Fruit fly (Drosophila melanogaster) whole organism, embryonic: ENCODE measurements around the gene CG4041.

Experiments
- Adf1 ChIP-seq: fragments of 200-800 bp; sonication (Bioruptor generic); IDR thresholded peaks from 2 replicates; pipeline ENCODE4 v1.3.6; 2022; ENCODE audit warnings: missing biosample characterization, missing genetic modification characterization
- B-H2 ChIP-seq: fragments of 200-800 bp; sonication (Bioruptor generic); optimal IDR thresholded peaks from 2 replicates; lab custom pipeline; 2018; ENCODE audit warnings: missing biosample characterization, mild to moderate bottlenecking, missing genetic modification characterization
- CG11085 ChIP-seq: fragments of 200-800 bp; sonication (Bioruptor generic); IDR thresholded peaks from 2 replicates; pipeline ENCODE4 v1.3.6; 2022; ENCODE audit warnings: missing biosample characterization, missing genetic modification characterization
- CG12744 ChIP-seq: fragments of 200-800 bp; sonication (Bioruptor generic); optimal IDR thresholded peaks from 2 replicates; lab custom pipeline; 2016; ENCODE audit warnings: missing biosample characterization, missing genetic modification characterization
- CG13424 ChIP-seq: fragments of 200-800 bp; sonication (Bioruptor generic); optimal IDR thresholded peaks from 2 replicates; lab custom pipeline; 2019; ENCODE audit warnings: missing biosample characterization, mild to moderate bottlenecking, missing genetic modification characterization, moderate library complexity
- CG13624 ChIP-seq: fragments of 200-800 bp; sonication (Bioruptor generic); optimal IDR thresholded peaks from 2 replicates; lab custom pipeline; 2016; ENCODE audit warnings: missing biosample characterization, missing genetic modification characterization
- CG14667 ChIP-seq: fragments of 200-800 bp; sonication (Bioruptor generic); IDR thresholded peaks from 2 replicates; pipeline ENCODE4 v1.3.6; 2022; ENCODE audit warnings: missing biosample characterization, missing genetic modification characterization
- CG14965 ChIP-seq: fragments of 200-800 bp; sonication (Bioruptor generic); optimal IDR thresholded peaks from 2 replicates; lab custom pipeline; 2016; ENCODE audit warnings: missing biosample characterization, missing genetic modification characterization, borderline replicate concordance
- CG1832 ChIP-seq: fragments of 200-800 bp; sonication (Bioruptor generic); optimal IDR thresholded peaks from 2 replicates; lab custom pipeline; 2017; ENCODE audit warnings: missing biosample characterization, mild to moderate bottlenecking, missing genetic modification characterization, inconsistent platforms
- CG18476 ChIP-seq: fragments of 200-800 bp; sonication (Bioruptor generic); optimal IDR thresholded peaks from 2 replicates; lab custom pipeline; 2016; ENCODE audit warnings: missing biosample characterization, mild to moderate bottlenecking, missing genetic modification characterization
- CG30403 ChIP-seq: fragments of 200-800 bp; sonication (Bioruptor generic); optimal IDR thresholded peaks from 3 replicates; lab custom pipeline; 2016; ENCODE audit warnings: missing biosample characterization, missing genetic modification characterization
- CG31365 ChIP-seq: fragments of 200-800 bp; sonication (Bioruptor generic); optimal IDR thresholded peaks from 2 replicates; lab custom pipeline; 2018; ENCODE audit warnings: missing biosample characterization, mild to moderate bottlenecking, missing genetic modification characterization
- CG3281 ChIP-seq: fragments of 200-800 bp; sonication (Bioruptor generic); optimal IDR thresholded peaks from 3 replicates; lab custom pipeline; 2017; ENCODE audit warnings: missing biosample characterization, mild to moderate bottlenecking, missing genetic modification characterization
- CG43689 ChIP-seq: fragments of 200-800 bp; sonication (Bioruptor generic); IDR thresholded peaks from 2 replicates; pipeline ENCODE4 v1.3.6; 2022; ENCODE audit warnings: missing biosample characterization, missing genetic modification characterization
- CG6683 ChIP-seq: fragments of 200-800 bp; sonication (Bioruptor generic); optimal IDR thresholded peaks from 2 replicates; lab custom pipeline; 2017; ENCODE audit warnings: missing biosample characterization, mild to moderate bottlenecking, missing genetic modification characterization, missing genetic modification reagents
- CG9817 ChIP-seq: fragments of 200-800 bp; sonication (Bioruptor generic); optimal IDR thresholded peaks from 2 replicates; lab custom pipeline; 2018; ENCODE audit warnings: missing biosample characterization, mild to moderate bottlenecking, missing genetic modification characterization, moderate library complexity
- CkIIα-i1 ChIP-seq: fragments of 200-800 bp; sonication (Bioruptor generic); IDR thresholded peaks from 2 replicates; pipeline ENCODE4 v1.3.6; 2022; ENCODE audit warnings: missing biosample characterization, missing genetic modification characterization
- Dfd ChIP-seq, 2 experiments: fragments of >200 bp; optimal IDR thresholded peaks; 2 replicates each; lab custom pipeline; 2017; ENCODE audit warnings: missing biosample characterization in 2 of 2, missing genetic modification characterization in 2 of 2
- GATAe ChIP-seq: fragments of 200-800 bp; sonication (Bioruptor generic); conservative IDR thresholded peaks from 2 replicates; pipeline ENCODE4 v1.3.6; 2022; ENCODE audit warnings: missing biosample characterization, missing genetic modification characterization
- HLH3B ChIP-seq: fragments of 200-800 bp; sonication (Bioruptor generic); IDR thresholded peaks from 2 replicates; pipeline ENCODE4 v1.3.6; 2022; ENCODE audit warnings: missing biosample characterization, missing genetic modification characterization
- Hey ChIP-seq: fragments of 200-800 bp; sonication (Bioruptor generic); optimal IDR thresholded peaks from 3 replicates; lab custom pipeline; 2018; ENCODE audit warnings: missing biosample characterization, mild to moderate bottlenecking, missing genetic modification characterization
- HmgD ChIP-seq: fragments of 200-800 bp; sonication (Bioruptor generic); optimal IDR thresholded peaks from 3 replicates; lab custom pipeline; 2016; ENCODE audit warnings: missing biosample characterization, missing genetic modification characterization
- Hr39 ChIP-seq: fragments of >200 bp; optimal IDR thresholded peaks from 2 replicates; lab custom pipeline; 2017
- Lim3 ChIP-seq: fragments of 200-800 bp; sonication (Bioruptor generic); IDR thresholded peaks from 2 replicates; pipeline ENCODE4 v1.3.6; 2022; ENCODE audit warnings: missing biosample characterization, missing genetic modification characterization
- Meics ChIP-seq: fragments of 200-800 bp; sonication (Bioruptor generic); optimal IDR thresholded peaks from 2 replicates; lab custom pipeline; 2017; ENCODE audit warnings: missing biosample characterization, mild to moderate bottlenecking, missing genetic modification characterization
- Mrtf ChIP-seq: fragments of 200-800 bp; sonication (Bioruptor generic); IDR thresholded peaks from 3 replicates; pipeline ENCODE4 v1.3.6; 2022; ENCODE audit warnings: missing biosample characterization, missing genetic modification characterization
- NfI ChIP-seq: fragments of 200-800 bp; sonication (Bioruptor generic); optimal IDR thresholded peaks from 3 replicates; lab custom pipeline; 2018; ENCODE audit warnings: missing biosample characterization, mild to moderate bottlenecking, missing genetic modification characterization, moderate library complexity
- Poxn ChIP-seq: fragments of 200-800 bp; sonication (Bioruptor generic); IDR thresholded peaks from 2 replicates; pipeline ENCODE4 v1.3.6; 2022; ENCODE audit warnings: missing biosample characterization, missing genetic modification characterization
- Ptx1 ChIP-seq: fragments of 200-800 bp; sonication (Bioruptor generic); IDR thresholded peaks from 2 replicates; pipeline ENCODE4 v1.3.6; 2022; ENCODE audit warnings: missing biosample characterization, missing genetic modification characterization
- Spps ChIP-seq: fragments of 200-800 bp; sonication (Bioruptor generic); optimal IDR thresholded peaks from 2 replicates; lab custom pipeline; 2018; ENCODE audit warnings: missing biosample characterization, mild to moderate bottlenecking, missing genetic modification characterization
- bab2 ChIP-seq: fragments of 200-800 bp; sonication (Bioruptor generic); optimal IDR thresholded peaks from 2 replicates; lab custom pipeline; 2016; ENCODE audit warnings: missing biosample characterization, missing genetic modification characterization
- chm ChIP-seq: fragments of 200-800 bp; sonication (Bioruptor generic); IDR thresholded peaks from 2 replicates; pipeline ENCODE4 v1.3.6; 2022; ENCODE audit warnings: missing biosample characterization, missing genetic modification characterization
- crp ChIP-seq, 2 experiments: fragments of 200-800 bp; sonication (Bioruptor generic); optimal IDR thresholded peaks; 2 replicates in 1 of 2; 3 replicates in 1 of 2; lab custom pipeline; 2017; ENCODE audit warnings: missing biosample characterization in 2 of 2, missing genetic modification characterization in 2 of 2, mild to moderate bottlenecking in 1 of 2, moderate library complexity in 1 of 2
- dati ChIP-seq: fragments of 200-800 bp; sonication (Bioruptor generic); IDR thresholded peaks from 2 replicates; pipeline ENCODE4 v1.3.6; 2022; ENCODE audit warnings: missing biosample characterization, missing genetic modification characterization
- dmrt11E ChIP-seq: fragments of 200-800 bp; sonication (Bioruptor generic); optimal IDR thresholded peaks from 3 replicates; lab custom pipeline; 2018; ENCODE audit warnings: missing biosample characterization, mild to moderate bottlenecking, missing genetic modification characterization, moderate library complexity
- hb ChIP-seq: fragments of 200-800 bp; sonication (Bioruptor generic); IDR thresholded peaks from 3 replicates; pipeline ENCODE4 v1.3.6; 2022; ENCODE audit warnings: missing biosample characterization, missing genetic modification characterization; ENCODE audit not compliant: partially characterized antibody
- hkb ChIP-seq, 2 experiments: fragments of 200-800 bp in 1 of 2; fragments of >200 bp in 1 of 2; sonication (Bioruptor generic) in 1 of 2; IDR thresholded peaks in 1 of 2; optimal IDR thresholded peaks in 1 of 2; 2 replicates each; pipeline versions ENCODE4 v1.3.6 to Lab custom; 2017 to 2022; ENCODE audit warnings: missing biosample characterization in 1 of 2, missing genetic modification characterization in 1 of 2
- jumu ChIP-seq: fragments of 200-800 bp; sonication (Bioruptor generic); optimal IDR thresholded peaks from 3 replicates; lab custom pipeline; 2016; ENCODE audit warnings: missing biosample characterization, missing genetic modification characterization
- knrl ChIP-seq: fragments of 200-800 bp; sonication (Bioruptor generic); IDR thresholded peaks from 3 replicates; pipeline ENCODE4 v1.3.6; 2022; ENCODE audit warnings: missing biosample characterization, missing genetic modification characterization; ENCODE audit not compliant: partially characterized antibody
- prd ChIP-seq, 3 experiments: fragments of >200 bp in 2 of 3; fragments of 200-800 bp in 1 of 3; sonication (Bioruptor generic) in 1 of 3; optimal IDR thresholded peaks in 2 of 3; IDR thresholded peaks in 1 of 3; 2 replicates in 2 of 3; 3 replicates in 1 of 3; pipeline versions ENCODE4 v1.3.6 to Lab custom; 2017 to 2022; ENCODE audit warnings: missing biosample characterization in 1 of 3, missing genetic modification characterization in 1 of 3
- ro ChIP-seq: fragments of 200-800 bp; sonication (Bioruptor generic); IDR thresholded peaks from 2 replicates; pipeline ENCODE4 v1.3.6; 2022; ENCODE audit warnings: missing biosample characterization, missing genetic modification characterization
- salm ChIP-seq: fragments of 200-800 bp; sonication (Bioruptor generic); optimal IDR thresholded peaks from 2 replicates; lab custom pipeline; 2018; ENCODE audit warnings: missing biosample characterization, mild to moderate bottlenecking, missing genetic modification characterization
- sd ChIP-seq: fragments of 200-800 bp; sonication (Bioruptor generic); optimal IDR thresholded peaks from 3 replicates; lab custom pipeline; 2018; ENCODE audit warnings: missing biosample characterization, mild to moderate bottlenecking, missing genetic modification characterization, moderate library complexity
- so ChIP-seq: fragments of 200-800 bp; sonication (Bioruptor generic); IDR thresholded peaks from 3 replicates; pipeline ENCODE4 v1.3.6; 2022; ENCODE audit warnings: missing biosample characterization, missing genetic modification characterization
- sqz ChIP-seq: fragments of 200-800 bp; sonication (Bioruptor generic); optimal IDR thresholded peaks from 3 replicates; lab custom pipeline; 2018; ENCODE audit warnings: missing biosample characterization, mild to moderate bottlenecking, missing genetic modification characterization
- tap ChIP-seq: fragments of 200-800 bp; optimal IDR thresholded peaks from 3 replicates; lab custom pipeline; 2019; ENCODE audit warnings: missing biosample characterization, mild to moderate bottlenecking, missing genetic modification characterization, moderate library complexity
- unpg ChIP-seq: fragments of 200-800 bp; sonication (Bioruptor generic); optimal IDR thresholded peaks from 3 replicates; lab custom pipeline; 2018; ENCODE audit warnings: missing biosample characterization, mild to moderate bottlenecking, missing genetic modification characterization, moderate library complexity
- wek ChIP-seq: fragments of 200-800 bp; sonication (Bioruptor generic); optimal IDR thresholded peaks from 3 replicates; lab custom pipeline; 2018; ENCODE audit warnings: missing biosample characterization, mild to moderate bottlenecking, missing genetic modification characterization, moderate library complexity
- zen2 ChIP-seq: fragments of 200-800 bp; sonication (Bioruptor generic); IDR thresholded peaks from 3 replicates; pipeline ENCODE4 v1.3.6; 2022; ENCODE audit warnings: missing biosample characterization, missing genetic modification characterization; ENCODE audit not compliant: partially characterized antibody

CG4041 gene

dm6 chrX:4939788-4940441, 21.7 kb upstream of the CG4041 start (continued):
- peak; percentile 94 for TF ChIP-seq CG30403 (GFP tag; lab: Kevin White, UChicago)
- peak; percentile 97 for TF ChIP-seq HLH3B (GFP tag; lab: Robert Waterston, UW)
- TF ChIP-seq HmgD (GFP tag; lab: Kevin White, UChicago), result peak; percentile 73
- peak; percentile 92 for TF ChIP-seq salm (tag; lab: Kevin White, UChicago)
- peak; percentile 78 for TF ChIP-seq sqz (GFP tag; lab: Kevin White, UChicago)
- peak; percentile 65; the same call in 1 of the 2 replicates for TF ChIP-seq CkIIα-i1 (GFP tag; lab: Robert Waterston, UW)
- TF ChIP-seq Adf1 (GFP tag; lab: Robert Waterston, UW), result no peak; the same call in 1 of the 2 replicates
- peak; percentile 96 for TF ChIP-seq Ptx1 (GFP tag; lab: Robert Waterston, UW)
- TF ChIP-seq sd (tag; lab: Kevin White, UChicago), result peak; percentile 60
- TF ChIP-seq CG14965 (GFP tag; lab: Kevin White, UChicago), result peak; percentile 79
- peak; percentile 96 for TF ChIP-seq dmrt11E (tag; lab: Kevin White, UChicago)
- TF ChIP-seq CG14667 (GFP tag; lab: Robert Waterston, UW), result peak; percentile 94
- TF ChIP-seq tap (tag; lab: Kevin White, UChicago), result peak; percentile 97
- peak; percentile 4 to 62 for TF ChIP-seq crp (GFP tag; optimal IDR thresholded peaks at IDR 0.05; lab: Kevin White, UChicago)
- TF ChIP-seq CG13624 (GFP tag; lab: Kevin White, UChicago), result peak; percentile 86
- peak; percentile 86 for TF ChIP-seq Meics (GFP tag; lab: Kevin White, UChicago)
- no peak for TF ChIP-seq prd (optimal IDR thresholded peaks at IDR 0.05; lab: Kevin White, UChicago)
- TF ChIP-seq prd (GFP tag; IDR thresholded peaks at IDR 0.05; lab: Robert Waterston, UW), result peak; percentile 98
- peak; percentile 91 for TF ChIP-seq ro (GFP tag; lab: Robert Waterston, UW)
- TF ChIP-seq jumu, result peak; percentile 94
- TF ChIP-seq dati (GFP tag; lab: Robert Waterston, UW), result peak; percentile 92
- TF ChIP-seq wek (GFP tag; lab: Kevin White, UChicago), result peak; percentile 95
- TF ChIP-seq Poxn (GFP tag; lab: Robert Waterston, UW), result no peak
- TF ChIP-seq Mrtf (GFP tag; lab: Robert Waterston, UW), result peak; percentile 97
- TF ChIP-seq CG9817 (tag; lab: Kevin White, UChicago), result peak; percentile 93
- TF ChIP-seq CG43689 (GFP tag; lab: Robert Waterston, UW), result peak; percentile 87
- peak; percentile 58 for TF ChIP-seq CG6683 (GFP tag; lab: Kevin White, UChicago)
- TF ChIP-seq CG13424 (tag; lab: Kevin White, UChicago), result peak; percentile 97
- no peak for TF ChIP-seq hkb (optimal IDR thresholded peaks at IDR 0.05; lab: Kevin White, UChicago)
- TF ChIP-seq hkb (GFP tag; IDR thresholded peaks at IDR 0.05; lab: Robert Waterston, UW), result peak; percentile 96
- no peak for TF ChIP-seq zen2
- peak; percentile 47 for TF ChIP-seq GATAe (GFP tag; lab: Robert Waterston, UW)
- TF ChIP-seq knrl (GFP tag; lab: Robert Waterston, UW), result no peak
- TF ChIP-seq B-H2 (GFP tag; lab: Kevin White, UChicago), result peak; percentile 34
- TF ChIP-seq hb, result no peak
- no peak for TF ChIP-seq CG1832
- TF ChIP-seq Lim3 (GFP tag; lab: Robert Waterston, UW), result peak; percentile 87
- TF ChIP-seq unpg (GFP tag; lab: Kevin White, UChicago), result peak; percentile 96
- peak; percentile 91 for TF ChIP-seq CG18476 (GFP tag; lab: Kevin White, UChicago)
- peak; percentile 75 for TF ChIP-seq Hey (tag; lab: Kevin White, UChicago)
- TF ChIP-seq CG11085 (GFP tag; lab: Robert Waterston, UW), result peak; percentile 82
- TF ChIP-seq Dfd (GFP tag; optimal IDR thresholded peaks at IDR 0.05; lab: Kevin White, UChicago), result no peak
- TF ChIP-seq CG12744 (GFP tag; lab: Kevin White, UChicago), result peak; percentile 86
- peak; percentile 92 for TF ChIP-seq Spps
- peak; percentile 97 for TF ChIP-seq chm
- peak; percentile 82 for TF ChIP-seq CG3281 (GFP tag; lab: Kevin White, UChicago)
- peak; percentile 94 for TF ChIP-seq bab2 (GFP tag; lab: Kevin White, UChicago)
- TF ChIP-seq so (GFP tag; lab: Robert Waterston, UW), result peak; percentile 91
- peak; percentile 95 for TF ChIP-seq NfI
- no peak for TF ChIP-seq Hr39 (lab: Kevin White, UChicago)
- peak; percentile 83 for TF ChIP-seq CG31365 (tag; lab: Kevin White, UChicago)
